Worm (Caenorhabditis elegans): ENCODE measurements around the gene deb-1.

The deb-1 gene

DNA sequence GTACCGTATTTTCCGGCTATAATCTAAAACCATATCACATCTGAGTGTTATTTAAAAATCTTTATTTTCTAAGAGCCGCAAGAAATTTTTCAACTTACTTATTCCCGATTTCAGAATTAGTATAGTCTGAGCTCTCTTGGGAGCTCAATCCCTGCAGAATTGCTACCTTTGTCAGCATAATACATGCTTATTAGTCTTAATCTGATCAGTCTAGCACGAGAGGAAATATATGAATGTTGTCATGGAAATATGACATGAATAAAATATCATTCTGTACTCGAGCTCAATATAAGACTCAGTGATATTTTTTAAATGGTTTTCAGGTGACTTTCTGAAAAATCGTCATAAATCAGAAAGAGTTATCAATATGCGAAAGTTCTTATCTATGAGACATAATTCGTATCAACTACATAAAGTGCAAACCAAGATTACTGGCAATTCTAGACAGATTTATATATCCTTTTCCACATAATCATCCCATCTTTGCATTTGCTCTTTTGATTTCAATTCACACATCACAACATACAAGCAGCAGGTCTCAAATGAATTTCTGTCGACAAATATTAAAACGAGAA lies 48.6 kb downstream of the deb-1 start:
- peak; percentile 59 for TF ChIP-seq elt-2 (tag; optimal IDR thresholded peaks at IDR 0.05)
- TF ChIP-seq ceh-82 (tag; optimal IDR thresholded peaks at IDR 0.05): no peak
- TF ChIP-seq snpc-4 (tag; optimal IDR thresholded peaks at IDR 0.05): no peak
- TF ChIP-seq pqm-1 (tag; optimal IDR thresholded peaks at IDR 0.05): peak; percentile 24
- peak; percentile 34 for TF ChIP-seq skn-1 (tag; optimal IDR thresholded peaks at IDR 0.05)

- TF ChIP-seq nfya-1 (tag; optimal IDR thresholded peaks at IDR 0.05; ENCODE audit: insufficient read depth) (peak; percentile 84), R02D3.7 (tag; optimal IDR thresholded peaks at IDR 0.05) (peak; percentile 2), nhr-11 (tag; optimal IDR thresholded peaks at IDR 0.05) (no peak), tbx-2 (tag; optimal IDR thresholded peaks at IDR 0.05) (peak; percentile 35), pha-4 (tag; optimal IDR thresholded peaks at IDR 0.05) (peak; percentile 89), ceh-28 (tag; optimal IDR thresholded peaks at IDR 0.05) (peak; percentile 35), nhr-23 (tag; optimal IDR thresholded peaks at IDR 0.05) (peak; percentile 80), nhr-43 (tag; optimal IDR thresholded peaks at IDR 0.05; ENCODE audit: poor library complexity, severe bottlenecking) (peak; percentile 35), ztf-4 (tag; optimal IDR thresholded peaks at IDR 0.05) (no peak), jun-1 (tag; optimal IDR thresholded peaks at IDR 0.05) (peak; percentile 47), hmg-11 (tag; optimal IDR thresholded peaks at IDR 0.05) (peak; percentile 40), aly-2 (tag; optimal IDR thresholded peaks at IDR 0.05) (no peak), egl-27 (tag; optimal IDR thresholded peaks at IDR 0.05) (no peak), elt-2 (tag; optimal IDR thresholded peaks at IDR 0.05) (peak; percentile 34), snpc-4 (tag; optimal IDR thresholded peaks at IDR 0.05) (peak; percentile 88), ceh-9 (tag; optimal IDR thresholded peaks at IDR 0.05) (no peak), elt-1 (tag; optimal IDR thresholded peaks at IDR 0.05) (peak; percentile 19), ama-1 (optimal IDR thresholded peaks at IDR 0.05) (no peak), pqm-1 (tag; optimal IDR thresholded peaks at IDR 0.05) (peak; percentile 11), lin-39 (tag; optimal IDR thresholded peaks at IDR 0.05) (no peak), nhr-77 (tag; optimal IDR thresholded peaks at IDR 0.05) (no peak), lin-15B (tag; optimal IDR thresholded peaks at IDR 0.05) (peak; percentile 76), fkh-2 (tag; optimal IDR thresholded peaks at IDR 0.05) (no peak), nhr-25 (tag; optimal IDR thresholded peaks at IDR 0.05) (peak; percentile 55)
Observed at ce11 chrIV:7044552-7045139, 49.4 kb downstream of the deb-1 start, which contains the start of gene tin-9.1. Gene tin-9.1, minus strand, starts transcription at chrIV:7044602.

DNA sequence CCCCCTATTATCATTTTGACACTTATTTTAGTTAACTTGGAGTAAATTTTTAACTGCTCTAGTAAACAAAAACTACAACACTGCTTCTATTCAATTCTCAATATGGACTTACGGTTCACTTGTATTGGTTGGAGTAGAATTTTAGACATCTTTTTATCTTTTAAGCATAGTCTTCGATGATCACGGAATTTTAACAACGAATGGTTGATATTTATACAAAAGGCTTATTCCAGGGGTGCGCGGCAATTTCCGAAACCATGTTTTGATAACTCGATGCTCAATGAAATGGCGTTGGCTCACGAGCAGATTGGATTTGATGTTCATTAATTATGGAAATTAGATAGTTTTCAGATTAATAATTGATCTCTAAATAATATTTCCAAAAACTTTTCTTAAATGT lies 50.6 kb downstream of the deb-1 start:
- TF ChIP-seq nhr-77 (tag; optimal IDR thresholded peaks at IDR 0.05) (no peak), fkh-10 (GFP tag; optimal IDR thresholded peaks at IDR 0.05) (no peak), ama-1 (optimal IDR thresholded peaks at IDR 0.05) (no peak), zag-1 (tag; optimal IDR thresholded peaks at IDR 0.05) (no peak), unc-62 (GFP tag; optimal IDR thresholded peaks at IDR 0.05) (no peak), ceh-9 (tag; optimal IDR thresholded peaks at IDR 0.05) (no peak), nhr-237 (tag; optimal IDR thresholded peaks at IDR 0.05) (no peak), ceh-28 (tag; optimal IDR thresholded peaks at IDR 0.05) (no peak), mdl-1 (tag; optimal IDR thresholded peaks at IDR 0.05) (no peak), lsy-12 (tag; optimal IDR thresholded peaks at IDR 0.05) (no peak), nhr-67 (tag; optimal IDR thresholded peaks at IDR 0.05) (no peak), nhr-43 (tag; optimal IDR thresholded peaks at IDR 0.05; ENCODE audit: poor library complexity, severe bottlenecking) (no peak)

DNA sequence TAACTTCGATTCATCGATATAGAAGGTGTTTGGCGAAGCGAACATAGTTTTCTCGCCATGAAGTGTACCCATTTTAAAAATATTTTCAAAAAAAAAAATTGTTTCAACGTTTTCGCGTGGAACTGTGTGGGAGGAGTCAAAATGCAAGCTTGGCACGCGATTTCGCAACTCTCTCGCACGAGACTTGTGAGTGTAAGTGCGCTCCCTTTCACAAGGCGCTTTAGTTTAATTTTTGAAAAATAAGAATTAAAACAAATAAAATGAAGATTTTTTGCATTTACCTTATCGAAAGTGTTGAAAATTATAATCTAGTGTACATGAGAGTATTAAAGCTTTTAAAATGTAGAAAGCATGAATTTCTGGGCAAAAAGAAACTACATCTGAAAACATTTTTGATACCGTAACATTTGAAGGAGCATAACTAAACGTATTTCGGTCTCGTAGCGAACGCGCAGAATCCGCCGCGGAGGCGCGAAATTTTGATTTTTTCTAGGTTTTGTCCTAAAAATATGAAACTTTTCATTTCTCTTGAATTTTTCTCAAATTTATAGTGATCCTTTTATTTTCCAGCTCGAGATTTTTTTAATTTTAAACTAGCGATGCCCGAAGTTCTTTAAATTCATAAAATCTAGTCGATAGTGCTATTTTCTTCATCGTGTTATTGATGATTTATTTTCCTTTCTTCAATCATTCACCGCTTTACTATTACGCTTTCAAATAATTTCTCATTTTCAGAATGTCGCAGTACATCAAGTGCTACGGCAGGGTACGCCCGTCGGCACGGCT lies 54.4 kb downstream of the deb-1 start, which contains the start of the genes cogc-2 and klp-18:
Gene cogc-2, minus strand, starts transcription at position 105 of the 786 bp plus-strand sequence.
Gene klp-18, plus strand, starts transcription at position 736 of the 786 bp plus-strand sequence.
- TF ChIP-seq mdl-1 (tag; optimal IDR thresholded peaks at IDR 0.05) (no peak), lsy-12 (tag; optimal IDR thresholded peaks at IDR 0.05) (peak; percentile 68), ceh-16 (tag; optimal IDR thresholded peaks at IDR 0.05) (no peak), R02D3.7 (tag; optimal IDR thresholded peaks at IDR 0.05) (peak; percentile 58), elt-1 (tag; optimal IDR thresholded peaks at IDR 0.05) (no peak), nfya-1 (tag; optimal IDR thresholded peaks at IDR 0.05; ENCODE audit: insufficient read depth) (peak; percentile 88), ztf-11 (tag; optimal IDR thresholded peaks at IDR 0.05) (no peak), lin-15B (tag; optimal IDR thresholded peaks at IDR 0.05) (peak; percentile 89), nhr-23 (tag; optimal IDR thresholded peaks at IDR 0.05) (peak; percentile 85), nhr-43 (tag; optimal IDR thresholded peaks at IDR 0.05; ENCODE audit: poor library complexity, severe bottlenecking) (peak; percentile 79), ceh-28 (tag; optimal IDR thresholded peaks at IDR 0.05) (peak; percentile 39), sea-2 (GFP tag; optimal IDR thresholded peaks at IDR 0.05) (no peak), nhr-28 (tag; optimal IDR thresholded peaks at IDR 0.05) (no peak), unc-39 (tag; optimal IDR thresholded peaks at IDR 0.05) (no peak), nhr-67 (tag; optimal IDR thresholded peaks at IDR 0.05) (no peak), nhr-12 (tag; optimal IDR thresholded peaks at IDR 0.05) (no peak), aly-2 (tag; optimal IDR thresholded peaks at IDR 0.05) (no peak), eor-1 (tag; optimal IDR thresholded peaks at IDR 0.05) (no peak), ZK546.5 (tag; optimal IDR thresholded peaks at IDR 0.05) (no peak), egl-5 (tag; optimal IDR thresholded peaks at IDR 0.05) (peak; percentile 79), hmg-11 (tag; optimal IDR thresholded peaks at IDR 0.05) (peak; percentile 91), ztf-4 (tag; optimal IDR thresholded peaks at IDR 0.05) (no peak), egl-27 (tag; optimal IDR thresholded peaks at IDR 0.05) (no peak), ama-1 (optimal IDR thresholded peaks at IDR 0.05) (no peak), fkh-2 (tag; optimal IDR thresholded peaks at IDR 0.05) (no peak), skn-1 (tag; optimal IDR thresholded peaks at IDR 0.05) (peak; percentile 87)

Measured in whole organism, L3 larva.